Fruit fly (Drosophila melanogaster) whole organism, embryonic: ENCODE data around the gene Zir.

ENCODE experiments used
- Abd-B ChIP-seq: fragments of 200-800 bp; sonication (Bioruptor generic); optimal IDR thresholded peaks from 2 replicates; lab custom pipeline; 2018; ENCODE audit warnings: missing biosample characterization, mild to moderate bottlenecking, missing genetic modification characterization, moderate library complexity
- Asciz ChIP-seq: fragments of 200-800 bp; sonication (Bioruptor generic); optimal IDR thresholded peaks from 2 replicates; lab custom pipeline; 2017; ENCODE audit warnings: missing biosample characterization, mild to moderate bottlenecking, missing genetic modification characterization, missing genetic modification reagents
- Bteb2 ChIP-seq: fragments of 200-800 bp; sonication (Bioruptor generic); optimal IDR thresholded peaks from 2 replicates; lab custom pipeline; 2016; ENCODE audit warnings: missing biosample characterization, missing genetic modification characterization
- CG10209 ChIP-seq: fragments of 200-800 bp; sonication (Bioruptor generic); optimal IDR thresholded peaks from 3 replicates; lab custom pipeline; 2017; ENCODE audit warnings: missing biosample characterization, mild to moderate bottlenecking, missing genetic modification characterization, missing genetic modification reagents
- CG10543 ChIP-seq: fragments of 200-800 bp; sonication (Bioruptor generic); optimal IDR thresholded peaks from 3 replicates; lab custom pipeline; 2017; ENCODE audit warnings: missing biosample characterization, mild to moderate bottlenecking, missing genetic modification characterization, moderate library complexity
- CG11456 ChIP-seq: fragments of 200-800 bp; sonication (Bioruptor generic); IDR thresholded peaks from 3 replicates; pipeline ENCODE4 v1.3.6; 2022; ENCODE audit warnings: missing biosample characterization, missing genetic modification characterization
- CG12942 ChIP-seq: fragments of 200-800 bp; sonication (Bioruptor generic); optimal IDR thresholded peaks from 3 replicates; lab custom pipeline; 2016; ENCODE audit warnings: missing biosample characterization, missing genetic modification characterization
- CG1603 ChIP-seq: fragments of 200-800 bp; sonication (Bioruptor generic); optimal IDR thresholded peaks from 2 replicates; lab custom pipeline; 2019; ENCODE audit warnings: missing biosample characterization, mild to moderate bottlenecking, missing genetic modification characterization, moderate library complexity
- CG17912 ChIP-seq: fragments of 200-800 bp; sonication (Bioruptor generic); optimal IDR thresholded peaks from 2 replicates; lab custom pipeline; 2018; ENCODE audit warnings: missing biosample characterization, mild to moderate bottlenecking, missing genetic modification characterization
- CG2712 ChIP-seq: fragments of 200-800 bp; optimal IDR thresholded peaks from 3 replicates; lab custom pipeline; 2019; ENCODE audit warnings: missing biosample characterization, mild to moderate bottlenecking, missing genetic modification characterization, moderate library complexity
- CG2875 ChIP-seq: fragments of 200-800 bp; sonication (Bioruptor generic); optimal IDR thresholded peaks from 2 replicates; lab custom pipeline; 2017; ENCODE audit warnings: missing biosample characterization, mild to moderate bottlenecking, missing genetic modification characterization, missing genetic modification reagents
- CG3163 ChIP-seq: fragments of 200-800 bp; sonication (Bioruptor generic); optimal IDR thresholded peaks from 3 replicates; lab custom pipeline; 2016; ENCODE audit warnings: missing biosample characterization, missing genetic modification characterization
- CG33213 ChIP-seq: fragments of 200-800 bp; sonication (Bioruptor generic); optimal IDR thresholded peaks from 3 replicates; lab custom pipeline; 2016; ENCODE audit warnings: missing biosample characterization, missing genetic modification characterization
- CG3726 ChIP-seq: fragments of 200-800 bp; sonication (Bioruptor generic); IDR thresholded peaks from 3 replicates; pipeline ENCODE4, ENCODE4 v1.3.6; 2022; ENCODE audit warnings: missing biosample characterization, missing genetic modification characterization
- CG4328 ChIP-seq: fragments of 200-800 bp; sonication (Bioruptor generic); optimal IDR thresholded peaks from 3 replicates; lab custom pipeline; 2017; ENCODE audit warnings: missing biosample characterization, missing genetic modification reagents, missing genetic modification characterization
- CG4854 ChIP-seq: fragments of 200-800 bp; sonication (Bioruptor generic); optimal IDR thresholded peaks from 2 replicates; lab custom pipeline; 2016; ENCODE audit warnings: missing biosample characterization, missing genetic modification characterization, inconsistent platforms
- CG6254 ChIP-seq: fragments of 200-800 bp; sonication (Bioruptor generic); optimal IDR thresholded peaks from 3 replicates; lab custom pipeline; 2017; ENCODE audit warnings: mild to moderate bottlenecking, missing biosample characterization, missing genetic modification reagents, missing genetic modification characterization
- CG7786 ChIP-seq: fragments of 200-800 bp; sonication (Bioruptor generic); optimal IDR thresholded peaks from 2 replicates; lab custom pipeline; 2016; ENCODE audit warnings: missing biosample characterization, missing genetic modification characterization
- CkIIα-i1 ChIP-seq: fragments of 200-800 bp; sonication (Bioruptor generic); IDR thresholded peaks from 2 replicates; pipeline ENCODE4 v1.3.6; 2022; ENCODE audit warnings: missing biosample characterization, missing genetic modification characterization
- D ChIP-seq, 2 experiments: fragments of 200-800 bp in 1 of 2; fragments of >200 bp in 1 of 2; sonication (Bioruptor generic) in 1 of 2; optimal IDR thresholded peaks; 2 replicates in 1 of 2; 3 replicates in 1 of 2; lab custom pipeline; 2017; ENCODE audit warnings: mild to moderate bottlenecking in 1 of 2, missing biosample characterization in 1 of 2, missing genetic modification characterization in 1 of 2, missing genetic modification reagents in 1 of 2
- D19A ChIP-seq: fragments of 200-800 bp; optimal IDR thresholded peaks from 3 replicates; lab custom pipeline; 2019; ENCODE audit warnings: missing biosample characterization, mild to moderate bottlenecking, missing genetic modification characterization, moderate library complexity
- Dll ChIP-seq: fragments of 200-800 bp; sonication (Bioruptor generic); IDR thresholded peaks from 4 replicates; pipeline ENCODE4 v1.3.6; 2022; ENCODE audit warnings: missing biosample characterization, missing genetic modification characterization; ENCODE audit not compliant: partially characterized antibody
- Ets65A ChIP-seq: fragments of 200-800 bp; sonication (Bioruptor generic); peaks from one replicate; lab custom pipeline; 2016; ENCODE audit warnings: missing biosample characterization, missing genetic modification characterization
- HmgD ChIP-seq: fragments of 200-800 bp; sonication (Bioruptor generic); optimal IDR thresholded peaks from 3 replicates; lab custom pipeline; 2016; ENCODE audit warnings: missing biosample characterization, missing genetic modification characterization
- Hr51 ChIP-seq, 2 experiments: fragments of 200-800 bp; sonication (Bioruptor generic); optimal IDR thresholded peaks; 2 replicates in 1 of 2; 3 replicates in 1 of 2; lab custom pipeline; 2016 to 2018; ENCODE audit warnings: missing biosample characterization in 2 of 2, missing genetic modification characterization in 2 of 2, mild to moderate bottlenecking in 1 of 2, moderate library complexity in 1 of 2
- Hr78 ChIP-seq, 2 experiments: fragments of 200-800 bp in 1 of 2; fragments of >200 bp in 1 of 2; sonication (Bioruptor generic) in 1 of 2; optimal IDR thresholded peaks; 2 replicates each; lab custom pipeline; 2017 to 2019; ENCODE audit warnings: missing biosample characterization in 2 of 2, missing genetic modification characterization in 2 of 2, mild to moderate bottlenecking in 1 of 2, moderate library complexity in 1 of 2
- MESR4 ChIP-seq: fragments of 200-800 bp; sonication (Bioruptor generic); optimal IDR thresholded peaks from 2 replicates; lab custom pipeline; 2018; ENCODE audit warnings: missing biosample characterization, mild to moderate bottlenecking, missing genetic modification characterization, moderate library complexity
- Med ChIP-seq: fragments of 200-800 bp; sonication (Bioruptor generic); peaks from one replicate; lab custom pipeline; 2016; ENCODE audit warnings: missing biosample characterization, missing genetic modification characterization, mild to moderate bottlenecking, inconsistent platforms, moderate library complexity
- Pdp1 ChIP-seq, 2 experiments: fragments of 200-800 bp; sonication (Bioruptor generic); optimal IDR thresholded peaks; 3 replicates each; lab custom pipeline; 2016; ENCODE audit warnings: missing biosample characterization in 2 of 2, missing genetic modification characterization in 2 of 2, mild to moderate bottlenecking in 1 of 2, moderate library complexity in 1 of 2
- Taf1 ChIP-seq: fragments of 200-800 bp; sonication (Bioruptor generic); IDR thresholded peaks from 2 replicates; pipeline ENCODE4 v1.3.6; 2022; ENCODE audit warnings: missing biosample characterization, missing genetic modification characterization
- Xrp1 ChIP-seq: fragments of 200-800 bp; sonication (Bioruptor generic); IDR thresholded peaks from 2 replicates; pipeline ENCODE4 v1.3.6; 2022; ENCODE audit warnings: missing biosample characterization, missing genetic modification characterization
- croc ChIP-seq: fragments of 200-800 bp; sonication (Bioruptor generic); conservative IDR thresholded peaks from 3 replicates; pipeline ENCODE4 v1.3.6; 2022; ENCODE audit warnings: missing biosample characterization, missing genetic modification characterization
- dm ChIP-seq: fragments of 200-800 bp; sonication (Bioruptor generic); optimal IDR thresholded peaks from 3 replicates; lab custom pipeline; 2016; ENCODE audit warnings: missing biosample characterization, missing genetic modification characterization
- eve ChIP-seq, 2 experiments: fragments of >200 bp; optimal IDR thresholded peaks; 2 replicates each; lab custom pipeline; 2017; ENCODE audit warnings: missing biosample characterization in 2 of 2, missing genetic modification characterization in 2 of 2
- grau ChIP-seq: fragments of 200-800 bp; optimal IDR thresholded peaks from 3 replicates; lab custom pipeline; 2019; ENCODE audit warnings: missing biosample characterization, mild to moderate bottlenecking, missing genetic modification characterization, moderate library complexity
- hb ChIP-seq: fragments of 200-800 bp; sonication (Bioruptor generic); IDR thresholded peaks from 3 replicates; pipeline ENCODE4 v1.3.6; 2022; ENCODE audit warnings: missing biosample characterization, missing genetic modification characterization; ENCODE audit not compliant: partially characterized antibody
- hbn ChIP-seq: fragments of 200-800 bp; sonication (Bioruptor generic); IDR thresholded peaks from 2 replicates; pipeline ENCODE4 v1.3.6; 2022; ENCODE audit warnings: missing biosample characterization, missing genetic modification characterization; ENCODE audit not compliant: partially characterized antibody
- ind ChIP-seq: fragments of 200-800 bp; sonication (Bioruptor generic); optimal IDR thresholded peaks from 3 replicates; lab custom pipeline; 2016; ENCODE audit warnings: missing biosample characterization, missing genetic modification characterization
- scrt ChIP-seq: fragments of 200-800 bp; sonication (Bioruptor generic); optimal IDR thresholded peaks from 2 replicates; lab custom pipeline; 2018; ENCODE audit warnings: missing biosample characterization, mild to moderate bottlenecking, missing genetic modification characterization, moderate library complexity
- sens ChIP-seq: fragments of 200-800 bp; sonication (Bioruptor generic); peaks from one replicate; lab custom pipeline; 2016; ENCODE audit warnings: missing biosample characterization, missing genetic modification characterization
- shn ChIP-seq: fragments of 200-800 bp; sonication (Bioruptor generic); optimal IDR thresholded peaks from 3 replicates; lab custom pipeline; 2016; ENCODE audit warnings: missing biosample characterization, missing genetic modification characterization
- sqz ChIP-seq: fragments of 200-800 bp; sonication (Bioruptor generic); optimal IDR thresholded peaks from 3 replicates; lab custom pipeline; 2018; ENCODE audit warnings: missing biosample characterization, mild to moderate bottlenecking, missing genetic modification characterization
- tna ChIP-seq: fragments of 200-800 bp; sonication (Bioruptor generic); IDR thresholded peaks from 2 replicates; pipeline ENCODE4 v1.3.6; 2022; ENCODE audit warnings: missing biosample characterization, missing genetic modification characterization; ENCODE audit not compliant: partially characterized antibody
- toy ChIP-seq: fragments of 200-800 bp; sonication (Bioruptor generic); IDR thresholded peaks from 2 replicates; pipeline ENCODE4 v1.3.6; 2022; ENCODE audit warnings: missing biosample characterization, missing genetic modification characterization
- tup ChIP-seq: fragments of 200-800 bp; sonication (Bioruptor generic); optimal IDR thresholded peaks from 2 replicates; lab custom pipeline; 2016; ENCODE audit warnings: missing biosample characterization, mild to moderate bottlenecking, missing genetic modification characterization, moderate library complexity
- vfl ChIP-seq: fragments of 200-800 bp; sonication (Bioruptor generic); optimal IDR thresholded peaks from 2 replicates; lab custom pipeline; 2016; ENCODE audit warnings: missing biosample characterization, missing genetic modification characterization
- vvl ChIP-seq: fragments of 200-800 bp; sonication (Bioruptor generic); IDR thresholded peaks from 2 replicates; pipeline ENCODE4 v1.3.6; 2022; ENCODE audit warnings: missing biosample characterization, missing genetic modification characterization

Gene Zir

dm6 chr2L:120492-121455 lies 26.2 kb downstream of the Zir start (continued):
- TF ChIP-seq Xrp1 (GFP tag; lab: Robert Waterston, UW): no peak
- TF ChIP-seq croc: no peak
- peak; percentile 3 for TF ChIP-seq CG1603 (tag; lab: Kevin White, UChicago)
- no peak for TF ChIP-seq CkIIα-i1 (GFP tag; lab: Robert Waterston, UW)
- no peak for TF ChIP-seq Bteb2 (GFP tag; lab: Kevin White, UChicago)
- TF ChIP-seq CG4328 (GFP tag; lab: Kevin White, UChicago): no peak
- no peak for TF ChIP-seq MESR4
- TF ChIP-seq Taf1 (GFP tag; lab: Robert Waterston, UW): no peak
- no peak for TF ChIP-seq vfl (GFP tag; lab: Kevin White, UChicago)
- no peak for TF ChIP-seq scrt (GFP tag; lab: Kevin White, UChicago)
- TF ChIP-seq CG12942: no peak
- TF ChIP-seq hbn (GFP tag; lab: Robert Waterston, UW): no peak
- peak; percentile 88 for TF ChIP-seq sens
- peak; percentile 41; the same call in 1 of the 2 replicates for TF ChIP-seq vvl (GFP tag; lab: Robert Waterston, UW)
- peak; percentile 90 for TF ChIP-seq D19A (tag; lab: Kevin White, UChicago)
- TF ChIP-seq grau (tag; lab: Kevin White, UChicago): peak; percentile 11
- no peak for TF ChIP-seq CG17912
- TF ChIP-seq CG4854: no peak
- no peak for TF ChIP-seq shn (GFP tag; lab: Kevin White, UChicago)
- TF ChIP-seq Abd-B (GFP tag; lab: Kevin White, UChicago): no peak
- TF ChIP-seq dm (GFP tag; lab: Kevin White, UChicago): no peak
- TF ChIP-seq tup (GFP tag; lab: Kevin White, UChicago): no peak
- TF ChIP-seq tna (GFP tag; lab: Robert Waterston, UW): no peak
- no peak for TF ChIP-seq Hr51 (GFP tag; optimal IDR thresholded peaks at IDR 0.05; lab: Kevin White, UChicago)
- peak; percentile 85 for TF ChIP-seq Med (GFP tag; lab: Kevin White, UChicago)
- no peak for TF ChIP-seq D (optimal IDR thresholded peaks at IDR 0.05; lab: Kevin White, UChicago)
- no peak for TF ChIP-seq D (GFP tag; optimal IDR thresholded peaks at IDR 0.05; lab: Kevin White, UChicago)
- peak in 1 of 2 experiments; percentile 66 for TF ChIP-seq eve (GFP tag; optimal IDR thresholded peaks at IDR 0.05; lab: Kevin White, UChicago)
- TF ChIP-seq toy: no peak
- no peak for TF ChIP-seq Dll (GFP tag; lab: Robert Waterston, UW)
- TF ChIP-seq CG2712 (tag; lab: Kevin White, UChicago): no peak
- TF ChIP-seq ind (GFP tag; lab: Kevin White, UChicago): no peak
- no peak for TF ChIP-seq CG33213
- TF ChIP-seq Hr78 (GFP tag; optimal IDR thresholded peaks at IDR 0.05; lab: Kevin White, UChicago): peak in 1 of 2 experiments; percentile 52
- TF ChIP-seq CG2875: no peak
- no peak for TF ChIP-seq Asciz (GFP tag; lab: Kevin White, UChicago)
- TF ChIP-seq HmgD (GFP tag; lab: Kevin White, UChicago): no peak
- TF ChIP-seq hb (GFP tag; lab: Robert Waterston, UW): no peak
- TF ChIP-seq CG3726 (GFP tag; lab: Robert Waterston, UW): no peak
- no peak for TF ChIP-seq CG10543 (GFP tag; lab: Kevin White, UChicago)
- TF ChIP-seq CG11456: 0 out of 3 replicates have a peak, but pooled peaks have one; percentile 11
- TF ChIP-seq CG7786: no peak
- no peak for TF ChIP-seq Ets65A (GFP tag; lab: Kevin White, UChicago)
- peak; percentile 3 for TF ChIP-seq CG6254 (GFP tag; lab: Kevin White, UChicago)
- TF ChIP-seq CG3163: no peak
- TF ChIP-seq CG10209 (GFP tag; lab: Kevin White, UChicago): peak; percentile 12
- peak in 1 of 2 experiments; percentile 7 for TF ChIP-seq Pdp1 (GFP tag; optimal IDR thresholded peaks at IDR 0.05; lab: Kevin White, UChicago)
- no peak for TF ChIP-seq sqz (GFP tag; lab: Kevin White, UChicago)
